Fruit fly (Drosophila melanogaster) whole organism, pupa: Measurements from ENCODE around the gene Oat.

Experiments used
- CG10348 ChIP-seq: fragments of 200-800 bp; sonication (Bioruptor generic); IDR thresholded peaks from 2 replicates; pipeline ENCODE4 v1.3.6; 2022; ENCODE audit warnings: missing biosample characterization, missing genetic modification characterization
- CG12605 ChIP-seq: fragments of 200-800 bp; sonication (Bioruptor generic); IDR thresholded peaks from 2 replicates; pipeline ENCODE4 v1.3.6; 2022; ENCODE audit warnings: missing biosample characterization, missing genetic modification characterization
- CG13204 ChIP-seq: fragments of 200-800 bp; sonication (Bioruptor generic); optimal IDR thresholded peaks from 2 replicates; lab custom pipeline; 2018; ENCODE audit warnings: missing biosample characterization, mild to moderate bottlenecking, missing genetic modification characterization, moderate library complexity
- CG14655 ChIP-seq: fragments of 200-800 bp; sonication (Bioruptor generic); optimal IDR thresholded peaks from 3 replicates; lab custom pipeline; 2017; ENCODE audit warnings: mild to moderate bottlenecking, missing biosample characterization, missing genetic modification reagents, missing genetic modification characterization
- CG15710 ChIP-seq: fragments of 200-800 bp; sonication (Bioruptor generic); optimal IDR thresholded peaks from 2 replicates; lab custom pipeline; 2018; ENCODE audit warnings: missing biosample characterization, mild to moderate bottlenecking, missing genetic modification characterization, moderate library complexity
- CG17806 ChIP-seq: fragments of 200-800 bp; sonication (Bioruptor generic); optimal IDR thresholded peaks from 2 replicates; lab custom pipeline; 2018; ENCODE audit warnings: missing biosample characterization, mild to moderate bottlenecking, missing genetic modification characterization, moderate library complexity
- CG32121 ChIP-seq: fragments of 200-800 bp; sonication (Bioruptor generic); IDR thresholded peaks from 2 replicates; pipeline ENCODE4 v1.3.6; 2022; ENCODE audit warnings: missing biosample characterization, missing genetic modification characterization
- CG34367 ChIP-seq: fragments of 200-800 bp; sonication (Bioruptor generic); optimal IDR thresholded peaks from 2 replicates; lab custom pipeline; 2018; ENCODE audit warnings: missing biosample characterization, mild to moderate bottlenecking, missing genetic modification characterization
- CG4496 ChIP-seq: fragments of 200-800 bp; sonication (Bioruptor generic); IDR thresholded peaks from 3 replicates; pipeline ENCODE4 v1.3.6; 2022; ENCODE audit warnings: missing biosample characterization, missing genetic modification characterization
- CG8159 ChIP-seq: fragments of 200-800 bp; sonication (Bioruptor generic); optimal IDR thresholded peaks from 3 replicates; lab custom pipeline; 2018; ENCODE audit warnings: missing biosample characterization, mild to moderate bottlenecking, missing genetic modification characterization, moderate library complexity
- CG8301 ChIP-seq: fragments of 200-800 bp; sonication (Bioruptor generic); optimal IDR thresholded peaks from 2 replicates; lab custom pipeline; 2018; ENCODE audit warnings: missing biosample characterization, mild to moderate bottlenecking, missing genetic modification characterization
- CG9948 ChIP-seq: fragments of 200-800 bp; sonication (Bioruptor generic); optimal IDR thresholded peaks from 2 replicates; lab custom pipeline; 2018; ENCODE audit warnings: missing biosample characterization, mild to moderate bottlenecking, missing genetic modification characterization, moderate library complexity
- D1 ChIP-seq: fragments of 200-800 bp; sonication (Bioruptor generic); optimal IDR thresholded peaks from 2 replicates; lab custom pipeline; 2018; ENCODE audit warnings: missing biosample characterization, mild to moderate bottlenecking, missing genetic modification characterization, moderate library complexity
- EcR ChIP-seq: fragments of 200-800 bp; sonication (Bioruptor generic); optimal IDR thresholded peaks from 3 replicates; lab custom pipeline; 2019; ENCODE audit warnings: missing biosample characterization, missing genetic modification characterization, mild to moderate bottlenecking, moderate library complexity, missing genetic modification reagents
- Ets98B ChIP-seq: fragments of 200-800 bp; sonication (Bioruptor generic); IDR thresholded peaks from 2 replicates; pipeline ENCODE4 v1.3.6; 2022; ENCODE audit warnings: missing biosample characterization, missing genetic modification characterization
- Pif1A ChIP-seq: fragments of 200-800 bp; sonication (Bioruptor generic); optimal IDR thresholded peaks from 3 replicates; lab custom pipeline; 2016; ENCODE audit warnings: missing biosample characterization, missing genetic modification characterization
- Pif1B ChIP-seq: fragments of 200-800 bp; sonication (Bioruptor generic); optimal IDR thresholded peaks from 3 replicates; lab custom pipeline; 2016; ENCODE audit warnings: missing biosample characterization, missing genetic modification characterization
- Snoo ChIP-seq: fragments of 200-800 bp; sonication (Bioruptor generic); optimal IDR thresholded peaks from 3 replicates; lab custom pipeline; 2017; ENCODE audit warnings: missing biosample characterization, mild to moderate bottlenecking, missing genetic modification characterization, inconsistent platforms
- fd96Ca ChIP-seq: fragments of 200-800 bp; sonication (Bioruptor generic); IDR thresholded peaks from 3 replicates; pipeline ENCODE4 v1.3.6; 2022; ENCODE audit warnings: missing biosample characterization, missing genetic modification characterization
- gl ChIP-seq: fragments of 200-800 bp; sonication (Bioruptor generic); optimal IDR thresholded peaks from 2 replicates; lab custom pipeline; 2018; ENCODE audit warnings: missing biosample characterization, mild to moderate bottlenecking, missing genetic modification characterization
- rn ChIP-seq: fragments of 200-800 bp; sonication (Bioruptor generic); IDR thresholded peaks from 2 replicates; pipeline ENCODE4 v1.3.6; 2022; ENCODE audit warnings: missing biosample characterization, missing genetic modification characterization

Gene Oat

dm6 chr3L:19635478-19635996, 14.1 kb downstream of the Oat start, which contains the start of gene wnd:
wnd (minus strand) TSS chr3L:19635783.
- TF ChIP-seq CG8301 (no peak), Pif1B (GFP tag; lab: Kevin White, UChicago) (peak; percentile 4), CG4496 (GFP tag; lab: Robert Waterston, UW) (no peak), gl (no peak), Snoo (tag; lab: Kevin White, UChicago) (peak; percentile 9), CG9948 (no peak), EcR (GFP tag; lab: Kevin White, UChicago) (peak; percentile 22), CG10348 (GFP tag; lab: Robert Waterston, UW) (no peak), Pif1A (GFP tag; lab: Kevin White, UChicago) (peak; percentile 12), fd96Ca (GFP tag; lab: Robert Waterston, UW) (no peak), D1 (tag; lab: Kevin White, UChicago) (no peak), CG34367 (tag; lab: Kevin White, UChicago) (no peak), CG13204 (GFP tag; lab: Kevin White, UChicago) (no peak), CG8159 (no peak), CG32121 (no peak), rn (GFP tag; lab: Robert Waterston, UW) (no peak), CG17806 (tag; lab: Kevin White, UChicago) (no peak), CG15710 (no peak), CG12605 (GFP tag; lab: Robert Waterston, UW) (peak; percentile 26; the same call in 1 of the 2 replicates), CG14655 (GFP tag; lab: Kevin White, UChicago) (no peak), Ets98B (GFP tag; lab: Robert Waterston, UW) (peak; percentile 38; the same call in 1 of the 2 replicates)

DNA sequence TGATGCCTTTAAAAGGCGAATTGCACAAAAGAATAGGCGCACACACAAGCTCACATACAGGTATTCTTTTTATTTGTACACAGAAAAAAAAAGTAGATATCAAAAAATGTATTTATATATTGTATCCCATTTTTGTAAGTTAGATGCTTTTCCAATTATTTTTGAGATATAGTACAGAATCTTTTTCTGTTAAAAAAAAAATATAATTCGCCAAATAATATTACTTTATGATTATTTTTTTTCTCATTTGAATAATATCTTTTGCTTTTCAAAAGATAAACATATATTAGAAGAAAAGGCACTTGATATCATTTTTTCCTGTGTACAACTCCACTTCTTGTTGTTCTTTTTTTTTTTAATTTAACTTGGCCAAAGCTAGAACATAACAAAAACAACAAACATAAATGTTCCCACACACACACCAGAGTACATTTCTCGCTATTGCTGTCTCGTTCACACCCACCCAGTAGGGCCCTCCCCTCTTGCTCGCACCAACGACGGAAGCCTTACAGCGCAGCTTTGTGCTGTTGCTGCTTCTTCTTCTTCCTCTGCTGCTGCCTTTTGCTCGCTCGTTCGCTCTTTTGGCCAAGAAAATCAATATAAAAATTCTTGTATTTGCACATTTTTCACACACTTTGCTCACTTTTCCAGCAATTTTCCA, 14.7 kb downstream of the Oat start:
- peak; percentile 81 for TF ChIP-seq CG12605 (GFP tag; lab: Robert Waterston, UW)
- TF ChIP-seq Snoo (tag; lab: Kevin White, UChicago): peak; percentile 57
- TF ChIP-seq CG14655 (GFP tag; lab: Kevin White, UChicago): peak; percentile 85
- TF ChIP-seq fd96Ca (GFP tag; lab: Robert Waterston, UW): no peak
- TF ChIP-seq CG4496 (GFP tag; lab: Robert Waterston, UW): peak; percentile 61; the same call in 2 of the 3 replicates
- TF ChIP-seq CG32121: peak; percentile 77
- peak; percentile 31 for TF ChIP-seq Pif1A (GFP tag; lab: Kevin White, UChicago)
- TF ChIP-seq CG34367 (tag; lab: Kevin White, UChicago): peak; percentile 75
- peak; percentile 96 for TF ChIP-seq CG8159
- peak; percentile 40; the same call in 1 of the 2 replicates for TF ChIP-seq CG10348 (GFP tag; lab: Robert Waterston, UW)
- TF ChIP-seq Pif1B (GFP tag; lab: Kevin White, UChicago): no peak
- peak; percentile 99 for TF ChIP-seq D1 (tag; lab: Kevin White, UChicago)
- peak; percentile 86 for TF ChIP-seq CG8301
- TF ChIP-seq CG15710: peak; percentile 86
- TF ChIP-seq Ets98B (GFP tag; lab: Robert Waterston, UW): no peak
- TF ChIP-seq rn (GFP tag; lab: Robert Waterston, UW): peak; percentile 53; the same call in 1 of the 2 replicates
- TF ChIP-seq CG13204 (GFP tag; lab: Kevin White, UChicago): peak; percentile 58
- peak; percentile 86 for TF ChIP-seq CG17806 (tag; lab: Kevin White, UChicago)
- TF ChIP-seq gl: peak; percentile 84
- TF ChIP-seq EcR (GFP tag; lab: Kevin White, UChicago): no peak
- peak; percentile 97 for TF ChIP-seq CG9948
- TF ChIP-seq, all 21 proteins: peak for 17

- 0 out of 2 replicates have a peak, but pooled peaks have one; percentile 22 for TF ChIP-seq rn (GFP tag; lab: Robert Waterston, UW)
- no peak for TF ChIP-seq CG10348 (GFP tag; lab: Robert Waterston, UW)
- no peak for TF ChIP-seq CG14655 (GFP tag; lab: Kevin White, UChicago)
- peak; percentile 75 for TF ChIP-seq CG4496 (GFP tag; lab: Robert Waterston, UW)
- no peak for TF ChIP-seq CG9948
- TF ChIP-seq EcR (GFP tag; lab: Kevin White, UChicago): peak; percentile 54
- peak; percentile 61 for TF ChIP-seq Pif1B (GFP tag; lab: Kevin White, UChicago)
- TF ChIP-seq CG15710: peak; percentile 38
- peak; percentile 4 for TF ChIP-seq gl
- TF ChIP-seq CG13204 (GFP tag; lab: Kevin White, UChicago): peak; percentile 40
- TF ChIP-seq CG12605 (GFP tag; lab: Robert Waterston, UW): peak; percentile 14; the same call in 1 of the 2 replicates
- TF ChIP-seq CG34367 (tag; lab: Kevin White, UChicago): no peak
- TF ChIP-seq D1 (tag; lab: Kevin White, UChicago): no peak
- peak; percentile 65; the same call in 2 of the 3 replicates for TF ChIP-seq fd96Ca (GFP tag; lab: Robert Waterston, UW)
- TF ChIP-seq Ets98B (GFP tag; lab: Robert Waterston, UW): peak; percentile 59; the same call in 1 of the 2 replicates
- peak; percentile 56 for TF ChIP-seq Pif1A (GFP tag; lab: Kevin White, UChicago)
- TF ChIP-seq CG32121: peak; percentile 78; the same call in 1 of the 2 replicates
- TF ChIP-seq CG8301: peak; percentile 37
- TF ChIP-seq Snoo (tag; lab: Kevin White, UChicago): no peak
- TF ChIP-seq CG8159: no peak
- peak; percentile 35 for TF ChIP-seq CG17806 (tag; lab: Kevin White, UChicago)
- TF ChIP-seq, all 21 proteins: peak for 14
These were observed 16.7 kb downstream of the Oat start for dm6 chr3L:19632766-19633632.

DNA sequence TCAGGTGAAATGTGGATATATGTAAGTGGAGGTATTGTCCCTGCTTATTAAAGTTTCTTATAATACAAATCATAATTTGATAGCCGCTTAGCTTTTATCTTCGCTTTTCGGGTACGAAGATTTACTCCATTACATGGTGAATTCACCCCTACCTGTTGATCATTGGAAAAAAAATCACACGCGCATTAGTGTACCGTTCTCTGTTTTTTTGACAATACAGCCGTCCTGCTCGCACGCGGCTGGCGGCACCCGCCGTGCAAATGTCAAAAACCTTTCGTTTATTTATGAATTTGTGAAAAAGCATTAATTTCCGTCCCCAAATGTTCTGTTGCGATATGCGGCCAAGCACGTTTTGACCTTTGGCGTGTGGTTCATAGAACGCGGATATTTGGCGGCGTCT, 17.8 kb downstream of the Oat start:
- TF ChIP-seq CG15710 (no peak), EcR (GFP tag; lab: Kevin White, UChicago) (no peak), CG14655 (GFP tag; lab: Kevin White, UChicago) (no peak), rn (GFP tag; lab: Robert Waterston, UW) (no peak), CG8159 (no peak), Pif1A (GFP tag; lab: Kevin White, UChicago) (no peak)
- TF ChIP-seq, all 21 proteins: peak for 0
